Worm (Caenorhabditis elegans) whole organism, L1 larva: Measurements from ENCODE around the gene R166.3.

Experiments
- aha-1 ChIP-seq: fragments of 150-350 bp; optimal IDR thresholded peaks from 2 replicates; lab custom pipeline; 2014; ENCODE audit warnings: missing biosample characterization, missing genetic modification characterization
- mep-1 ChIP-seq: fragments of 150-350 bp; optimal IDR thresholded peaks from 2 replicates; lab custom pipeline; 2014; ENCODE audit warnings: missing biosample characterization, missing genetic modification characterization
- skn-1 ChIP-seq: fragments of 150-350 bp; optimal IDR thresholded peaks from 2 replicates; lab custom pipeline; 2014; ENCODE audit warnings: missing biosample characterization, missing genetic modification characterization
- unc-130 ChIP-seq: fragments of 150-350 bp; optimal IDR thresholded peaks from 2 replicates; lab custom pipeline; 2017; ENCODE audit warnings: missing biosample characterization, missing genetic modification characterization, inconsistent platforms
- zip-4 ChIP-seq: fragments of 200-800 bp; sonication (Bioruptor generic); optimal IDR thresholded peaks from 2 replicates; lab custom pipeline; 2018; ENCODE audit warnings: mild to moderate bottlenecking, missing genetic modification characterization, moderate library complexity, missing compliant biosample characterization

- no peak for TF ChIP-seq mep-1 (tag; lab: Kevin White, UChicago)
- no peak for TF ChIP-seq zip-4 (GFP tag; lab: Kevin White, UChicago)
- no peak for TF ChIP-seq unc-130 (tag; lab: Kevin White, UChicago)
- TF ChIP-seq skn-1 (tag; lab: Kevin White, UChicago) = no peak
- no peak for TF ChIP-seq aha-1 (tag; lab: Kevin White, UChicago)
Observed at ce11 chrII:10524374-10524773, 14.8 kb downstream of the R166.3 start, which contains the start of gene F59B10.6.
